Worm (Caenorhabditis elegans) whole organism, young adult: ENCODE data around the gene C01G10.9.
"Not testable (repeated sequence)": the region's sequence is repeated elsewhere in the genome, so short reads cannot be mapped to it uniquely, and the experiment has no call there.

Experiments
- B0035.1 ChIP-seq: sonication (generic microtip); optimal IDR thresholded peaks from 2 replicates; lab custom pipeline; 2016; ENCODE audit warnings: missing genetic modification characterization, mild to moderate bottlenecking, missing compliant biosample characterization, missing genotype, missing genetic modification reagents
- B0336.3 ChIP-seq: fragments of 200-800 bp; sonication (Bioruptor generic); IDR thresholded peaks from 2 replicates; pipeline ENCODE4 v1.3.6; 2022; ENCODE audit warnings: missing genetic modification characterization, missing compliant biosample characterization
- C17E4.6 ChIP-seq: fragments of 200-800 bp; sonication (Bioruptor generic); IDR thresholded peaks from 2 replicates; pipeline ENCODE4 v1.3.6; 2022; ENCODE audit warnings: missing genetic modification reagents, missing genetic modification characterization, missing compliant biosample characterization
- D2030.7 ChIP-seq: fragments of 200-800 bp; sonication (Bioruptor generic); IDR thresholded peaks from 2 replicates; pipeline ENCODE4 v1.3.6; 2022; ENCODE audit warnings: missing genetic modification reagents, missing genetic modification characterization, missing compliant biosample characterization
- F33H1.4 ChIP-seq: fragments of 200-800 bp; sonication (Bioruptor generic); IDR thresholded peaks from 2 replicates; pipeline ENCODE4 v1.3.6; 2022; ENCODE audit warnings: missing genetic modification reagents, missing genetic modification characterization, missing compliant biosample characterization
- K12H6.12 ChIP-seq: fragments of 200-800 bp; sonication (Bioruptor generic); optimal IDR thresholded peaks from 2 replicates; lab custom pipeline; 2018; ENCODE audit warnings: mild to moderate bottlenecking, missing genetic modification characterization, missing compliant biosample characterization
- Y79H2A.3 ChIP-seq: fragments of 200-800 bp; sonication (Bioruptor generic); conservative IDR thresholded peaks from 2 replicates; pipeline ENCODE4 v1.3.6; 2022; ENCODE audit warnings: missing genetic modification reagents, missing genetic modification characterization, missing compliant biosample characterization
- ZK185.1 ChIP-seq: sonication (generic microtip); optimal IDR thresholded peaks from 2 replicates; lab custom pipeline; 2016; ENCODE audit warnings: mild to moderate bottlenecking, missing genetic modification characterization, missing compliant biosample characterization; ENCODE audit not compliant: poor library complexity, severe bottlenecking
- attf-3 ChIP-seq: fragments of 200-800 bp; sonication (Bioruptor generic); conservative IDR thresholded peaks from 2 replicates; pipeline ENCODE4 v1.3.6; 2022; ENCODE audit warnings: missing genetic modification reagents, missing genetic modification characterization, missing compliant biosample characterization
- ceh-27 ChIP-seq: fragments of 200-800 bp; sonication (Bioruptor generic); optimal IDR thresholded peaks from 2 replicates; lab custom pipeline; 2018; ENCODE audit warnings: mild to moderate bottlenecking, missing genetic modification characterization, moderate library complexity, missing compliant biosample characterization
- ceh-58 ChIP-seq: fragments of 200-800 bp; sonication (Bioruptor generic); IDR thresholded peaks from 2 replicates; pipeline ENCODE4 v1.3.6; 2022; ENCODE audit warnings: missing genetic modification characterization, missing compliant biosample characterization
- egrh-3 ChIP-seq: fragments of 200-800 bp; sonication (Bioruptor generic); IDR thresholded peaks from 2 replicates; pipeline ENCODE4 v1.3.6; 2022; ENCODE audit warnings: missing genetic modification reagents, missing genetic modification characterization, missing compliant biosample characterization
- gei-17 ChIP-seq: fragments of 200-800 bp; sonication (Bioruptor generic); optimal IDR thresholded peaks from 2 replicates; lab custom pipeline; 2018; ENCODE audit warnings: mild to moderate bottlenecking, missing genetic modification characterization, missing compliant biosample characterization
- hlh-12 ChIP-seq: sonication (generic microtip); optimal IDR thresholded peaks from 2 replicates; lab custom pipeline; 2016; ENCODE audit warnings: missing genetic modification characterization, missing compliant biosample characterization
- hmg-1.2 ChIP-seq: fragments of 200-800 bp; sonication (Bioruptor generic); IDR thresholded peaks from 2 replicates; pipeline ENCODE4 v1.3.6; 2022; ENCODE audit warnings: missing genetic modification reagents, missing genetic modification characterization, missing compliant biosample characterization
- hsf-1 ChIP-seq: fragments of 200-800 bp; sonication (Bioruptor generic); IDR thresholded peaks from 2 replicates; pipeline ENCODE4 v1.3.6; 2022; ENCODE audit warnings: missing genetic modification reagents, missing genetic modification characterization, missing compliant biosample characterization
- lag-1 ChIP-seq: fragments of 200-800 bp; sonication (Bioruptor generic); IDR thresholded peaks from 2 replicates; pipeline ENCODE4 v1.3.6; 2022; ENCODE audit warnings: missing genetic modification reagents, missing genetic modification characterization, missing compliant biosample characterization
- let-607 ChIP-seq, 2 experiments: fragments of 200-800 bp in 1 of 2; sonication (Bioruptor generic) in 1 of 2; sonication (generic microtip) in 1 of 2; optimal IDR thresholded peaks; 2 replicates each; lab custom pipeline; 2016 to 2018; ENCODE audit warnings: mild to moderate bottlenecking in 2 of 2, missing compliant biosample characterization in 2 of 2, missing genetic modification characterization in 2 of 2, moderate library complexity in 2 of 2, missing genotype in 1 of 2
- lin-26 ChIP-seq: fragments of 200-800 bp; sonication (Bioruptor generic); IDR thresholded peaks from 2 replicates; pipeline ENCODE4 v1.3.6; 2022; ENCODE audit warnings: missing genetic modification reagents, missing genetic modification characterization, missing compliant biosample characterization
- mcd-1 ChIP-seq: fragments of 200-800 bp; sonication (Bioruptor generic); IDR thresholded peaks from 2 replicates; pipeline ENCODE4 v1.3.6; 2022; ENCODE audit warnings: missing genetic modification reagents, missing genetic modification characterization, missing compliant biosample characterization
- mel-28 ChIP-seq: sonication (generic microtip); optimal IDR thresholded peaks from 2 replicates; lab custom pipeline; 2016; ENCODE audit warnings: borderline replicate concordance, mild to moderate bottlenecking, missing genetic modification characterization, missing compliant biosample characterization
- nfya-1 ChIP-seq: sonication (generic microtip); optimal IDR thresholded peaks from 2 replicates; lab custom pipeline; 2017; ENCODE audit warnings: antibody characterized with exemption, missing compliant biosample characterization, missing genetic modification characterization, borderline replicate concordance; ENCODE audit not compliant: insufficient read depth
- nhr-120 ChIP-seq: fragments of 200-800 bp; sonication (Bioruptor generic); IDR thresholded peaks from 2 replicates; pipeline ENCODE4 v1.3.6; 2022; ENCODE audit warnings: missing genetic modification characterization, missing compliant biosample characterization
- nhr-90 ChIP-seq: sonication (generic microtip); optimal IDR thresholded peaks from 2 replicates; lab custom pipeline; 2016; ENCODE audit warnings: missing genotype, mild to moderate bottlenecking, missing genetic modification characterization, missing compliant biosample characterization
- pha-4 ChIP-seq: fragments of 150-350 bp; sonication (generic microtip); optimal IDR thresholded peaks from 2 replicates; lab custom pipeline; 2014; ENCODE audit warnings: missing biosample characterization, missing genetic modification reagents, missing genetic modification characterization
- rec-8 ChIP-seq, 2 experiments: sonication (generic microtip); optimal IDR thresholded peaks; 2 replicates each; lab custom pipeline; 2016; ENCODE audit warnings: mild to moderate bottlenecking in 2 of 2, missing genetic modification characterization in 2 of 2, missing genetic modification reagents in 2 of 2, missing genotype in 2 of 2, missing biosample characterization in 1 of 2, missing compliant biosample characterization in 1 of 2, moderate library complexity in 1 of 2
- sdz-38 ChIP-seq: sonication (generic microtip); optimal IDR thresholded peaks from 2 replicates; lab custom pipeline; 2016; ENCODE audit warnings: missing genotype, missing genetic modification characterization, missing compliant biosample characterization
- snpc-3.4 ChIP-seq: sonication (generic microtip); optimal IDR thresholded peaks from 2 replicates; lab custom pipeline; 2017; ENCODE audit warnings: missing genetic modification characterization, mild to moderate bottlenecking, missing compliant biosample characterization, antibody characterized with exemption, moderate library complexity, missing genotype, missing genetic modification reagents
- tbp1 ChIP-seq: fragments of 200-800 bp; sonication (Bioruptor generic); optimal IDR thresholded peaks from 2 replicates; lab custom pipeline; 2018; ENCODE audit warnings: mild to moderate bottlenecking, missing genetic modification characterization, missing compliant biosample characterization
- tbx-9 ChIP-seq: sonication (generic microtip); optimal IDR thresholded peaks from 2 replicates; lab custom pipeline; 2016; ENCODE audit warnings: borderline replicate concordance, missing genetic modification characterization, inconsistent platforms, missing compliant biosample characterization
- unc-62 ChIP-seq: fragments of 150-350 bp; optimal IDR thresholded peaks from 2 replicates; lab custom pipeline; 2014; ENCODE audit warnings: missing biosample characterization, missing genetic modification reagents, missing genetic modification characterization
- zfh-2 ChIP-seq: fragments of 200-800 bp; sonication (Bioruptor generic); conservative IDR thresholded peaks from 2 replicates; pipeline ENCODE4 v1.3.6; 2022; ENCODE audit warnings: missing genetic modification reagents, missing genetic modification characterization, missing compliant biosample characterization
- zim-3 ChIP-seq: sonication (generic microtip); optimal IDR thresholded peaks from 2 replicates; lab custom pipeline; 2017; ENCODE audit warnings: mild to moderate bottlenecking, missing genetic modification characterization, moderate library complexity, missing compliant biosample characterization
- ztf-28 ChIP-seq: fragments of 200-800 bp; sonication (Bioruptor generic); IDR thresholded peaks from 2 replicates; pipeline ENCODE4 v1.3.6; 2022; ENCODE audit warnings: missing genetic modification reagents, missing genetic modification characterization, missing compliant biosample characterization
- ztf-6 ChIP-seq: fragments of 200-800 bp; sonication (Bioruptor generic); IDR thresholded peaks from 2 replicates; pipeline ENCODE4 v1.3.6; 2022; ENCODE audit warnings: missing genetic modification reagents, missing genetic modification characterization, missing compliant biosample characterization

C01G10.9 gene

ce11 chrV:15119517-15119916 is 37.2 kb downstream of the C01G10.9 start, which contains the start of gene flor-1 (continued):
- no peak for TF ChIP-seq B0035.1

- not testable (repeated sequence) for TF ChIP-seq sdz-38; pha-4 (tag; lab: Kevin White, UChicago); ceh-58
Observed at ce11 chrV:15125162-15125561, 42.8 kb downstream of the C01G10.9 start, which contains the start of gene ugt-30. Gene ugt-30, minus strand, starts transcription at chrV:15125262.

ce11 chrV:15127413-15127812 is 45.1 kb downstream of the C01G10.9 start, which contains the start of gene srj-27:
Gene srj-27, minus strand, starts transcription at chrV:15127513.
- no peak for TF ChIP-seq mel-28
- no peak for TF ChIP-seq hsf-1 (GFP tag; lab: Robert Waterston, UW)
- TF ChIP-seq rec-8 (tag; optimal IDR thresholded peaks at IDR 0.05; lab: Kevin White, UChicago) = no peak
- TF ChIP-seq ceh-27 (GFP tag; lab: Kevin White, UChicago) = no peak
- no peak for TF ChIP-seq egrh-3 (GFP tag; lab: Robert Waterston, UW)
- TF ChIP-seq gei-17 (GFP tag; lab: Kevin White, UChicago) = no peak
- no peak for TF ChIP-seq snpc-3.4 (tag; lab: Kevin White, UChicago)
- TF ChIP-seq ztf-28 (GFP tag; lab: Robert Waterston, UW) = no peak
- no peak for TF ChIP-seq B0035.1
- no peak for TF ChIP-seq Y79H2A.3
- no peak for TF ChIP-seq attf-3 (GFP tag; lab: Robert Waterston, UW)
- TF ChIP-seq hmg-1.2 = no peak
- no peak for TF ChIP-seq lin-26 (GFP tag; lab: Robert Waterston, UW)
- TF ChIP-seq D2030.7 (GFP tag; lab: Robert Waterston, UW) = no peak
- TF ChIP-seq zim-3 (tag; lab: Kevin White, UChicago) = no peak
- no peak for TF ChIP-seq mcd-1
- TF ChIP-seq unc-62 = no peak
- TF ChIP-seq, all 124 proteins: peak for 0

ce11 chrV:15127955-15128354 is 45.6 kb downstream of the C01G10.9 start, which contains the start of gene srr-7:
Gene srr-7, plus strand, starts transcription at chrV:15128255.
- no peak for TF ChIP-seq ztf-6 (GFP tag; lab: Robert Waterston, UW)
- no peak for TF ChIP-seq zfh-2
- no peak for TF ChIP-seq K12H6.12 (tag; lab: Kevin White, UChicago)
- no peak for TF ChIP-seq hlh-12 (tag; lab: Kevin White, UChicago)
- TF ChIP-seq nhr-90 (tag; lab: Kevin White, UChicago) = no peak
- TF ChIP-seq nhr-120 (GFP tag; lab: Robert Waterston, UW) = no peak
- TF ChIP-seq let-607 (tag; optimal IDR thresholded peaks at IDR 0.05; lab: Kevin White, UChicago) = no peak
- TF ChIP-seq ZK185.1 (tag; lab: Kevin White, UChicago) = no peak
- no peak for TF ChIP-seq tbx-9
- TF ChIP-seq zim-3 (tag; lab: Kevin White, UChicago) = no peak
- no peak for TF ChIP-seq F33H1.4 (GFP tag; lab: Robert Waterston, UW)
- no peak for TF ChIP-seq tbp1 (GFP tag; lab: Kevin White, UChicago)
- TF ChIP-seq nfya-1 (tag; lab: Kevin White, UChicago) = no peak
- no peak for TF ChIP-seq mel-28
- TF ChIP-seq B0336.3 (GFP tag; lab: Robert Waterston, UW) = no peak
- TF ChIP-seq unc-62 = no peak
- no peak for TF ChIP-seq lag-1 (GFP tag; lab: Robert Waterston, UW)
- TF ChIP-seq C17E4.6 (GFP tag; lab: Robert Waterston, UW) = no peak
